Fruit fly (Drosophila melanogaster): ENCODE measurements around the gene ko.

ko gene

dm6 chr3L:21065212-21065902 lies 65.6 kb downstream of the ko start, which contains the start of gene CG43072 (continued):
- TF ChIP-seq mld (GFP tag; IDR thresholded peaks at IDR 0.05; ENCODE audit: partially characterized antibody), result no peak
- TF ChIP-seq CG4820 (GFP tag; optimal IDR thresholded peaks at IDR 0.05), result no peak
- no peak for TF ChIP-seq jumu (GFP tag; optimal IDR thresholded peaks at IDR 0.05)
- no peak for TF ChIP-seq CG10462 (GFP tag; optimal IDR thresholded peaks at IDR 0.05)
- no peak for TF ChIP-seq CG15269 (tag; optimal IDR thresholded peaks at IDR 0.05)
- no peak for TF ChIP-seq CG14050 (GFP tag; IDR thresholded peaks at IDR 0.05)
- no peak for TF ChIP-seq CG1647 (GFP tag; optimal IDR thresholded peaks at IDR 0.05)
- peak; percentile 7 for TF ChIP-seq CG15601 (tag; optimal IDR thresholded peaks at IDR 0.05)
- TF ChIP-seq CG18476 (GFP tag; optimal IDR thresholded peaks at IDR 0.05), result no peak
- no peak for TF ChIP-seq CkIIα-i1 (GFP tag; IDR thresholded peaks at IDR 0.05)
- no peak for TF ChIP-seq chm (GFP tag; IDR thresholded peaks at IDR 0.05)
- TF ChIP-seq CG16813 (GFP tag; IDR thresholded peaks at IDR 0.05; ENCODE audit: partially characterized antibody), result peak; percentile 34; the same call in 1 of the 3 replicates

- TF ChIP-seq C15 (GFP tag; IDR thresholded peaks at IDR 0.05) (0 out of 3 replicates have a peak, but pooled peaks have one; percentile 19), gce (GFP tag; IDR thresholded peaks at IDR 0.05) (0 out of 3 replicates have a peak, but pooled peaks have one; percentile 23), Awh (GFP tag; IDR thresholded peaks at IDR 0.05) (peak; percentile 63; the same call in 1 of the 2 replicates), Xrp1 (GFP tag; IDR thresholded peaks at IDR 0.05) (0 out of 2 replicates have a peak, but pooled peaks have one; percentile 8), CG7786 (GFP tag; optimal IDR thresholded peaks at IDR 0.05) (no peak), CG16779 (GFP tag; IDR thresholded peaks at IDR 0.05) (no peak), CG13624 (GFP tag; optimal IDR thresholded peaks at IDR 0.05) (no peak), CG8388 (GFP tag; optimal IDR thresholded peaks at IDR 0.05) (no peak), Opbp (GFP tag; IDR thresholded peaks at IDR 0.05; ENCODE audit: partially characterized antibody) (no peak), CG12155 (GFP tag; optimal IDR thresholded peaks at IDR 0.05) (no peak), sr (GFP tag; IDR thresholded peaks at IDR 0.05) (0 out of 3 replicates have a peak, but pooled peaks have one; percentile 6), CG15601 (tag; optimal IDR thresholded peaks at IDR 0.05) (no peak), pan (optimal IDR thresholded peaks at IDR 0.05) (no peak), pan (GFP tag; optimal IDR thresholded peaks at IDR 0.05 in 1 of 2, IDR thresholded peaks at IDR 0.05 in 1 of 2) (peak in 1 of 2 experiments; percentile 10), CG34224 (GFP tag; IDR thresholded peaks at IDR 0.05; ENCODE audit: partially characterized antibody) (no peak), kay (GFP tag; optimal IDR thresholded peaks at IDR 0.05) (no peak), so (GFP tag; IDR thresholded peaks at IDR 0.05) (0 out of 3 replicates have a peak, but pooled peaks have one; percentile 4), vvl (GFP tag; IDR thresholded peaks at IDR 0.05) (peak; percentile 42), sens (GFP tag) (peak; percentile 65)
Measured at dm6 chr3L:21064587-21064986, 66.4 kb downstream of the ko start.

- TF ChIP-seq sd (tag; optimal IDR thresholded peaks at IDR 0.05), result peak; percentile 50
- no peak for TF ChIP-seq HmgD (GFP tag; optimal IDR thresholded peaks at IDR 0.05)
- no peak for TF ChIP-seq CG9932 (GFP tag; IDR thresholded peaks at IDR 0.05)
- TF ChIP-seq CG17359 (tag; optimal IDR thresholded peaks at IDR 0.05), result no peak
- peak; percentile 10 for TF ChIP-seq B-H2 (GFP tag; optimal IDR thresholded peaks at IDR 0.05)
- TF ChIP-seq CG13894 (tag; optimal IDR thresholded peaks at IDR 0.05), result peak; percentile 57
- 0 out of 4 replicates have a peak, but pooled peaks have one; percentile 52 for TF ChIP-seq chinmo (GFP tag; IDR thresholded peaks at IDR 0.05; ENCODE audit: partially characterized antibody)
- TF ChIP-seq HHEX (GFP tag; optimal IDR thresholded peaks at IDR 0.05), result peak; percentile 6
- no peak for TF ChIP-seq CG31441 (GFP tag; IDR thresholded peaks at IDR 0.05)
- no peak for TF ChIP-seq grn (GFP tag; optimal IDR thresholded peaks at IDR 0.05)
- TF ChIP-seq Lim3 (GFP tag; IDR thresholded peaks at IDR 0.05), result no peak
- TF ChIP-seq CG17328 (GFP tag; IDR thresholded peaks at IDR 0.05), result no peak
Measured at dm6 chr3L:21061968-21062367, 69.0 kb downstream of the ko start.
